Worm (Caenorhabditis elegans): ENCODE data around the gene M05D6.8.

ce11 chrII:8428758-8428946, 42.4 kb downstream of the M05D6.8 start, which contains the start of gene F14E5.2:
- no peak for TF ChIP-seq ceh-82 (tag; optimal IDR thresholded peaks at IDR 0.05)
- no peak for TF ChIP-seq ces-1 (GFP tag; optimal IDR thresholded peaks at IDR 0.05)
- TF ChIP-seq mep-1 (tag; optimal IDR thresholded peaks at IDR 0.05): no peak
- TF ChIP-seq unc-130 (tag; optimal IDR thresholded peaks at IDR 0.05): no peak
- no peak for TF ChIP-seq aly-2 (tag; optimal IDR thresholded peaks at IDR 0.05)
- TF ChIP-seq unc-62 (GFP tag; optimal IDR thresholded peaks at IDR 0.05): no peak
- TF ChIP-seq lin-35 (GFP tag; optimal IDR thresholded peaks at IDR 0.05): no peak
- TF ChIP-seq mdl-1 (tag; optimal IDR thresholded peaks at IDR 0.05): no peak
- no peak for TF ChIP-seq ztf-11 (tag; optimal IDR thresholded peaks at IDR 0.05)
- TF ChIP-seq elt-3 (tag; optimal IDR thresholded peaks at IDR 0.05): no peak
- no peak for TF ChIP-seq pax-3 (tag; optimal IDR thresholded peaks at IDR 0.05)
